Fruit fly (Drosophila melanogaster) Kc167 (cell line): ENCODE measurements around the gene kay.

ENCODE experiments used
- Myc ChIP-seq: fragments of >200 bp; optimal IDR thresholded peaks from 2 replicates; lab custom pipeline; 2017; ENCODE audit warnings: missing external identifiers
- Sin3A ChIP-seq: fragments of >200 bp; optimal IDR thresholded peaks from 2 replicates; lab custom pipeline; 2018; ENCODE audit warnings: missing external identifiers
- h ChIP-seq: fragments of >200 bp; optimal IDR thresholded peaks from 3 replicates; lab custom pipeline; 2018; ENCODE audit warnings: missing external identifiers
- psq ChIP-seq: fragments of >200 bp; optimal IDR thresholded peaks from 2 replicates; lab custom pipeline; 2017; ENCODE audit warnings: missing external identifiers

dm6 chr3R:29757226-29757625 is 8.6 kb upstream of the kay start:
- TF ChIP-seq Myc (no peak), psq (lab: Kevin White, UChicago) (no peak), h (lab: Kevin White, UChicago) (no peak), Sin3A (no peak)
